Worm (Caenorhabditis elegans) whole organism, L4/young adult: ENCODE data around the gene marc-2.

Experiments
- W03F9.2 ChIP-seq: fragments of 150-350 bp; optimal IDR thresholded peaks from 2 replicates; lab custom pipeline; 2014; ENCODE audit warnings: missing biosample characterization, missing genetic modification characterization
- dao-5 ChIP-seq: sonication (generic microtip); optimal IDR thresholded peaks from 2 replicates; lab custom pipeline; 2016; ENCODE audit warnings: missing genotype, missing genetic modification characterization, moderate library complexity, missing compliant biosample characterization
- him-1 ChIP-seq: sonication (generic microtip); optimal IDR thresholded peaks from 2 replicates; lab custom pipeline; 2016; ENCODE audit warnings: missing genotype, missing genetic modification reagents, missing genetic modification characterization, missing compliant biosample characterization

ce11 chrII:10703594-10704384 is 43.0 kb upstream of the marc-2 start, which contains the start of gene col-79:
- TF ChIP-seq dao-5 (no peak), him-1 (tag; lab: Kevin White, UChicago) (no peak), W03F9.2 (tag; lab: Kevin White, UChicago) (no peak)
